Fruit fly (Drosophila melanogaster) whole organism, embryonic: ENCODE data around the gene chic.

ENCODE experiments used
- CG10654 ChIP-seq: fragments of 200-800 bp; sonication (Bioruptor generic); optimal IDR thresholded peaks from 2 replicates; lab custom pipeline; 2016; ENCODE audit warnings: missing biosample characterization, missing genetic modification characterization
- CG7357 ChIP-seq: fragments of 200-800 bp; sonication (Bioruptor generic); IDR thresholded peaks from 3 replicates; pipeline ENCODE4 v1.3.6; 2022; ENCODE audit warnings: missing biosample characterization, missing genetic modification characterization
- Dip2 ChIP-seq: fragments of 200-800 bp; sonication (Bioruptor generic); IDR thresholded peaks from 2 replicates; pipeline ENCODE4 v1.3.6; 2022; ENCODE audit warnings: missing biosample characterization, missing genetic modification characterization

- TF ChIP-seq Dip2: no peak
- TF ChIP-seq CG7357: no peak
- no peak for TF ChIP-seq CG10654
Measured at dm6 chr2L:5975025-5975539, 5.7 kb downstream of the chic start.
